Worm (Caenorhabditis elegans): ENCODE measurements around the gene msra-1.

Gene msra-1

ce11 chrII:7314083-7314482 is 49.8 kb downstream of the msra-1 start, which contains the start of gene F45E12.6:
Gene F45E12.6 (minus strand): TSS chrII:7314183.
- TF ChIP-seq nhr-25 (tag; optimal IDR thresholded peaks at IDR 0.05) (no peak), gmeb-1 (tag; optimal IDR thresholded peaks at IDR 0.05) (no peak), nhr-237 (tag; optimal IDR thresholded peaks at IDR 0.05) (no peak), unc-39 (tag; optimal IDR thresholded peaks at IDR 0.05) (no peak), lsy-2 (tag; optimal IDR thresholded peaks at IDR 0.05) (no peak), aly-2 (tag; optimal IDR thresholded peaks at IDR 0.05) (no peak), ceh-16 (tag; optimal IDR thresholded peaks at IDR 0.05) (no peak), ztf-1 (GFP tag; conservative IDR thresholded peaks at IDR 0.05) (no peak), elt-1 (tag; optimal IDR thresholded peaks at IDR 0.05) (no peak), egl-27 (tag; optimal IDR thresholded peaks at IDR 0.05) (no peak), alr-1 (tag; optimal IDR thresholded peaks at IDR 0.05) (no peak), nhr-6 (tag; optimal IDR thresholded peaks at IDR 0.05) (no peak), ztf-11 (tag; optimal IDR thresholded peaks at IDR 0.05) (no peak), unc-62 (GFP tag; optimal IDR thresholded peaks at IDR 0.05) (no peak), skn-1 (tag; optimal IDR thresholded peaks at IDR 0.05) (no peak), ztf-4 (tag; optimal IDR thresholded peaks at IDR 0.05) (no peak), ama-1 (optimal IDR thresholded peaks at IDR 0.05) (no peak), peb-1 (tag; optimal IDR thresholded peaks at IDR 0.05) (no peak)

Measured in whole organism, L2 larva.